Worm (Caenorhabditis elegans): ENCODE results near the gene dnj-23.

The dnj-23 gene

DNA sequence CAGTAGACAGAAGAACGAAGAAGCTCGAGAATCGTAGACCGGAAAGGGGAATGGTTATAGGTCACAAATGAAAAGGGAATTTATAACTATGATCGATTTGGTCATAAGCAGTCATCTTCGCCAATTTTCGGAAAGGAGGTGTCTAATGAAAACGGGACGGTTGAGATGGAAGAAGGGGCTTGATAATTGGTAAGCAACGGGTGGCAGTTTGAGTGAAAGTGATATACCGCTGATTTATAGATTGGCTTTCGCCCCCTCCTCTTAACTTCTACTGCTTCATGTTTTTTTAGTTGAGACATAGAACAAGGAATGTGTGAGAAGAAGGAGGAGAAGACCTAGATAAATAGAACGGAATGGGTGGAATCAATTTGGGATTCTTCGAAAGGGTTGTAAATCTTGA lies 35.6 kb downstream of the dnj-23 start:
- TF ChIP-seq egl-27 (tag; optimal IDR thresholded peaks at IDR 0.05): peak; percentile 7
- TF ChIP-seq ztf-1 (GFP tag; conservative IDR thresholded peaks at IDR 0.05): no peak
- peak; percentile 46 for TF ChIP-seq blmp-1 (tag; optimal IDR thresholded peaks at IDR 0.05; ENCODE audit: insufficient read depth)
- TF ChIP-seq alr-1 (tag; optimal IDR thresholded peaks at IDR 0.05): no peak

- TF ChIP-seq blmp-1 (tag; optimal IDR thresholded peaks at IDR 0.05; ENCODE audit: insufficient read depth) (no peak), lsy-2 (tag; optimal IDR thresholded peaks at IDR 0.05) (no peak), elt-3 (tag; optimal IDR thresholded peaks at IDR 0.05) (no peak), mab-5 (tag; optimal IDR thresholded peaks at IDR 0.05) (no peak), Y55F3AM.14 (GFP tag; optimal IDR thresholded peaks at IDR 0.05) (no peak), lin-39 (tag; optimal IDR thresholded peaks at IDR 0.05) (no peak), nhr-12 (tag; optimal IDR thresholded peaks at IDR 0.05) (no peak), nhr-21 (tag; optimal IDR thresholded peaks at IDR 0.05) (no peak), nhr-25 (tag; optimal IDR thresholded peaks at IDR 0.05) (no peak), C34F6.9 (tag; optimal IDR thresholded peaks at IDR 0.05) (no peak), unc-39 (tag; optimal IDR thresholded peaks at IDR 0.05) (no peak), ama-1 (optimal IDR thresholded peaks at IDR 0.05) (no peak), sem-4 (tag; optimal IDR thresholded peaks at IDR 0.05) (no peak), elt-1 (tag; optimal IDR thresholded peaks at IDR 0.05) (no peak), nhr-10 (tag; optimal IDR thresholded peaks at IDR 0.05) (no peak), nhr-23 (tag; optimal IDR thresholded peaks at IDR 0.05) (no peak), nhr-237 (tag; optimal IDR thresholded peaks at IDR 0.05) (no peak), lin-11 (tag; optimal IDR thresholded peaks at IDR 0.05) (no peak)
Observed at ce11 chrII:9070740-9071139, 37.7 kb downstream of the dnj-23 start, which contains the start of gene T24B8.4. TSS of gene T24B8.4 (minus strand) at chrII:9070840.

- no peak for TF ChIP-seq crh-2 (tag; optimal IDR thresholded peaks at IDR 0.05)
- TF ChIP-seq ceh-16 (tag; optimal IDR thresholded peaks at IDR 0.05): no peak
- no peak for TF ChIP-seq fos-1 (tag; optimal IDR thresholded peaks at IDR 0.05)
- no peak for TF ChIP-seq nhr-10 (tag; optimal IDR thresholded peaks at IDR 0.05)
- no peak for TF ChIP-seq sem-4 (tag; optimal IDR thresholded peaks at IDR 0.05)
Observed at ce11 chrII:9069836-9070235, 38.6 kb downstream of the dnj-23 start.

ce11 chrII:9064437-9064836 lies 44.0 kb downstream of the dnj-23 start:
- TF ChIP-seq snpc-4 (tag; optimal IDR thresholded peaks at IDR 0.05): no peak
- TF ChIP-seq ama-1 (optimal IDR thresholded peaks at IDR 0.05): no peak
- TF ChIP-seq nhr-23 (tag; optimal IDR thresholded peaks at IDR 0.05): peak; percentile 91
- no peak for TF ChIP-seq mbf-1 (tag; optimal IDR thresholded peaks at IDR 0.05)
- peak; percentile 6 for TF ChIP-seq sma-9 (GFP tag; optimal IDR thresholded peaks at IDR 0.05)
- TF ChIP-seq sma-9 (tag; optimal IDR thresholded peaks at IDR 0.05): no peak
- TF ChIP-seq unc-55 (GFP tag; optimal IDR thresholded peaks at IDR 0.05): no peak
- no peak for TF ChIP-seq peb-1 (tag; optimal IDR thresholded peaks at IDR 0.05)
- TF ChIP-seq unc-62 (GFP tag; optimal IDR thresholded peaks at IDR 0.05): no peak
- TF ChIP-seq elt-1 (tag; optimal IDR thresholded peaks at IDR 0.05): peak; percentile 82
- peak; percentile 20 for TF ChIP-seq nhr-6 (tag; optimal IDR thresholded peaks at IDR 0.05)
- TF ChIP-seq nhr-11 (tag; optimal IDR thresholded peaks at IDR 0.05): no peak
- TF ChIP-seq F13H6.1 (tag; optimal IDR thresholded peaks at IDR 0.05): no peak
- peak; percentile 73 for TF ChIP-seq ceh-16 (tag; optimal IDR thresholded peaks at IDR 0.05)
- peak; percentile 21 for TF ChIP-seq nhr-25 (tag; optimal IDR thresholded peaks at IDR 0.05)
- TF ChIP-seq nhr-12 (tag; optimal IDR thresholded peaks at IDR 0.05): no peak

ce11 chrII:9063350-9063749 lies 45.0 kb downstream of the dnj-23 start:
- TF ChIP-seq egl-27 (tag; optimal IDR thresholded peaks at IDR 0.05): no peak
- no peak for TF ChIP-seq snpc-4 (tag; optimal IDR thresholded peaks at IDR 0.05)
- no peak for TF ChIP-seq lin-11 (tag; optimal IDR thresholded peaks at IDR 0.05)
- no peak for TF ChIP-seq alr-1 (tag; optimal IDR thresholded peaks at IDR 0.05)
- TF ChIP-seq nhr-12 (tag; optimal IDR thresholded peaks at IDR 0.05): no peak
- no peak for TF ChIP-seq crh-2 (tag; optimal IDR thresholded peaks at IDR 0.05)
- no peak for TF ChIP-seq sma-3 (GFP tag; optimal IDR thresholded peaks at IDR 0.05)
- TF ChIP-seq sem-4 (tag; optimal IDR thresholded peaks at IDR 0.05): no peak
- no peak for TF ChIP-seq nhr-6 (tag; optimal IDR thresholded peaks at IDR 0.05)
- no peak for TF ChIP-seq fos-1 (tag; optimal IDR thresholded peaks at IDR 0.05)
- no peak for TF ChIP-seq nhr-25 (tag; optimal IDR thresholded peaks at IDR 0.05)
